Fruit fly (Drosophila melanogaster): ENCODE measurements around the gene VhaM9.7-a.

VhaM9.7-a gene

dm6 chr3L:4239442-4240322 is 22.8 kb upstream of the VhaM9.7-a start, which contains the start of gene Sqor (continued):
- TF ChIP-seq maf-S (GFP tag; optimal IDR thresholded peaks at IDR 0.05) (peak; percentile 90), CG17361 (GFP tag; IDR thresholded peaks at IDR 0.05) (peak; percentile 95), CG34376 (GFP tag; optimal IDR thresholded peaks at IDR 0.05) (peak; percentile 89), nmo (GFP tag; optimal IDR thresholded peaks at IDR 0.05) (peak; percentile 86), CG7786 (GFP tag; optimal IDR thresholded peaks at IDR 0.05) (peak; percentile 89), fu2 (GFP tag; optimal IDR thresholded peaks at IDR 0.05) (peak; percentile 90), CG12659 (GFP tag; optimal IDR thresholded peaks at IDR 0.05) (peak; percentile 91), otp (GFP tag; IDR thresholded peaks at IDR 0.05) (peak; percentile 67), Spps (tag; optimal IDR thresholded peaks at IDR 0.05) (no peak), Scr (GFP tag; IDR thresholded peaks at IDR 0.05; ENCODE audit: partially characterized antibody) (peak; percentile 39; the same call in 1 of the 2 replicates), ind (GFP tag; optimal IDR thresholded peaks at IDR 0.05) (peak; percentile 79), ato (GFP tag; IDR thresholded peaks at IDR 0.05; ENCODE audit: partially characterized antibody) (no peak), CG17186 (GFP tag; optimal IDR thresholded peaks at IDR 0.05) (peak; percentile 4), sob (GFP tag; IDR thresholded peaks at IDR 0.05) (peak; percentile 78), shn (GFP tag; optimal IDR thresholded peaks at IDR 0.05) (peak; percentile 91), CG10431 (GFP tag; optimal IDR thresholded peaks at IDR 0.05) (no peak), kni (GFP tag; optimal IDR thresholded peaks at IDR 0.05) (no peak), CG3407 (GFP tag; optimal IDR thresholded peaks at IDR 0.05) (peak; percentile 53), HHEX (GFP tag; optimal IDR thresholded peaks at IDR 0.05) (peak; percentile 82), CG4360 (GFP tag; IDR thresholded peaks at IDR 0.05) (peak; percentile 41; the same call in 1 of the 2 replicates), CG13287 (GFP tag; IDR thresholded peaks at IDR 0.05; ENCODE audit: partially characterized antibody) (no peak), br (optimal IDR thresholded peaks at IDR 0.05) (no peak), Atf-2 (GFP tag; optimal IDR thresholded peaks at IDR 0.05) (peak; percentile 82), CG7987 (GFP tag; optimal IDR thresholded peaks at IDR 0.05) (peak; percentile 76), CG14014 (GFP tag; IDR thresholded peaks at IDR 0.05) (peak; percentile 80), tap (tag; optimal IDR thresholded peaks at IDR 0.05) (peak; percentile 82), ssp (GFP tag; IDR thresholded peaks at IDR 0.05) (peak; percentile 47), CG17568 (GFP tag; optimal IDR thresholded peaks at IDR 0.05) (peak; percentile 16), Ets65A (GFP tag) (peak; percentile 95), Ravus (GFP tag; IDR thresholded peaks at IDR 0.05) (peak; percentile 52), mirr (GFP tag; optimal IDR thresholded peaks at IDR 0.05) (no peak), pnt (GFP tag; optimal IDR thresholded peaks at IDR 0.05) (peak; percentile 82), CG12104 (GFP tag; optimal IDR thresholded peaks at IDR 0.05) (peak; percentile 74), CG7556 (GFP tag; optimal IDR thresholded peaks at IDR 0.05) (peak; percentile 95), CG43689 (GFP tag; IDR thresholded peaks at IDR 0.05) (no peak; the same call in 1 of the 2 replicates), hth (optimal IDR thresholded peaks at IDR 0.05) (no peak), CG6854 (GFP tag; optimal IDR thresholded peaks at IDR 0.05) (peak; percentile 83), CG30020 (tag; optimal IDR thresholded peaks at IDR 0.05) (peak; percentile 49), CG8478 (optimal IDR thresholded peaks at IDR 0.05) (no peak), dimm (GFP tag; IDR thresholded peaks at IDR 0.05) (peak; percentile 62; the same call in 1 of the 2 replicates), CG31388 (GFP tag; optimal IDR thresholded peaks at IDR 0.05) (peak; percentile 10), btn (GFP tag; optimal IDR thresholded peaks at IDR 0.05) (peak; percentile 66), dati (GFP tag; IDR thresholded peaks at IDR 0.05) (0 out of 2 replicates have a peak, but pooled peaks have one; percentile 1), chm (GFP tag; IDR thresholded peaks at IDR 0.05) (peak; percentile 55; the same call in 1 of the 2 replicates), D19B (GFP tag; optimal IDR thresholded peaks at IDR 0.05) (peak; percentile 82), hbn (GFP tag; IDR thresholded peaks at IDR 0.05; ENCODE audit: partially characterized antibody) (no peak), CG1233 (GFP tag; optimal IDR thresholded peaks at IDR 0.05) (peak; percentile 83), CG6654 (GFP tag; optimal IDR thresholded peaks at IDR 0.05) (peak; percentile 58), CG7372 (GFP tag; IDR thresholded peaks at IDR 0.05) (peak; percentile 60), CG10267 (tag; optimal IDR thresholded peaks at IDR 0.05) (peak; percentile 56)
